Fruit fly (Drosophila melanogaster): ENCODE results near the gene CG45080.

DNA sequence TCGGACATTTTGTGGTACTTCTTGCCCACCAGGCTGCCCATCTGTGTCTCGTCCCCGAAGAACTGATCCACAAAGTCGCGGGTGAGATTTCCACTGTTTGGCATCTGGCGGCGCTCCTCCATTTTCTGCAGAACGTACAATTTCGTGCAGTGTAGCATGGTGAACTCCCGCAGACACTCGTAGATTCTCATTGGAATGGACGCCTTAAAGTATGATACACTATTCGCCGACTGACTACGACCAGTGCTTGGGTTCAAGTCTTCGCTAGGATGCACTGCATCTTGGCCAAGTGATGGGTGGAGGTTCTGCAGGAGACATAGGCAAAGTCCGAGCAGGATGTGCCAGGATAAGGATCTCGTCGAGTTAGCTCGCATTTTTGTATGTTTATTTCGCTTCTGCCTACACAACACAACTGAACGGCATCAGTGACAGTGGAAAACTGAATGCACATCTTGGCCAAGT, 32.9 kb downstream of the CG45080 start, which contains the start of gene CG15888:
- TF ChIP-seq psq (optimal IDR thresholded peaks at IDR 0.05) (no peak), EcR (GFP tag; optimal IDR thresholded peaks at IDR 0.05) (no peak), usp (GFP tag; optimal IDR thresholded peaks at IDR 0.05) (no peak), CG8478 (optimal IDR thresholded peaks at IDR 0.05) (no peak), pan (optimal IDR thresholded peaks at IDR 0.05) (no peak), Dll (optimal IDR thresholded peaks at IDR 0.05) (no peak)
